Worm (Caenorhabditis elegans) whole organism, L1 larva: ENCODE data around the gene F58B4.6.

Experiments used
- C04F5.9 ChIP-seq: sonication (generic microtip); optimal IDR thresholded peaks from 2 replicates; lab custom pipeline; 2016; ENCODE audit warnings: missing genetic modification characterization, missing compliant biosample characterization
- C16A3.4 ChIP-seq: fragments of 150-350 bp; optimal IDR thresholded peaks from 2 replicates; lab custom pipeline; 2014; ENCODE audit warnings: missing biosample characterization, missing genetic modification characterization
- F16B12.6 ChIP-seq: fragments of 150-350 bp; optimal IDR thresholded peaks from 2 replicates; lab custom pipeline; 2014; ENCODE audit warnings: missing biosample characterization, missing genetic modification characterization
- aha-1 ChIP-seq: fragments of 150-350 bp; optimal IDR thresholded peaks from 2 replicates; lab custom pipeline; 2014; ENCODE audit warnings: missing biosample characterization, missing genetic modification characterization
- alr-1 ChIP-seq: fragments of 200-800 bp; sonication (Bioruptor generic); optimal IDR thresholded peaks from 2 replicates; lab custom pipeline; 2018; ENCODE audit warnings: borderline replicate concordance, mild to moderate bottlenecking, missing genetic modification characterization, missing compliant biosample characterization
- aly-2 ChIP-seq: fragments of 150-350 bp; optimal IDR thresholded peaks from 2 replicates; lab custom pipeline; 2014; ENCODE audit warnings: missing biosample characterization, missing genetic modification characterization
- ama-1 ChIP-seq: fragments of 150-350 bp; optimal IDR thresholded peaks from 2 replicates; lab custom pipeline; 2014
- blmp-1 ChIP-seq: fragments of 150-350 bp; optimal IDR thresholded peaks from 2 replicates; lab custom pipeline; 2014; ENCODE audit warnings: missing biosample characterization, missing genetic modification characterization
- ceh-82 ChIP-seq, 3 experiments: fragments of 150-350 bp in 1 of 3; sonication (generic microtip) in 2 of 3; optimal IDR thresholded peaks; 2 replicates each; lab custom pipeline; 2014 to 2017; ENCODE audit warnings: missing biosample characterization in 3 of 3, missing genetic modification characterization in 3 of 3
- ceh-88 ChIP-seq: fragments of 200-800 bp; sonication (Bioruptor generic); IDR thresholded peaks from 2 replicates; pipeline ENCODE4 v1.3.6; 2022; ENCODE audit warnings: missing genetic modification characterization, missing compliant biosample characterization
- ceh-90 ChIP-seq: sonication (generic microtip); optimal IDR thresholded peaks from 2 replicates; lab custom pipeline; 2016; ENCODE audit warnings: missing genetic modification characterization, missing compliant biosample characterization
- ces-1 ChIP-seq: fragments of 150-350 bp; optimal IDR thresholded peaks from 2 replicates; lab custom pipeline; 2014; ENCODE audit warnings: missing biosample characterization, missing genetic modification reagents, missing genetic modification characterization
- dsc-1 ChIP-seq: sonication (generic microtip); optimal IDR thresholded peaks from 2 replicates; lab custom pipeline; 2016; ENCODE audit warnings: mild to moderate bottlenecking, missing genetic modification characterization, missing compliant biosample characterization
- efl-1 ChIP-seq, 4 experiments: fragments of 150-350 bp; optimal IDR thresholded peaks in 3 of 4; peaks in 1 of 4; 1 replicate in 1 of 4; 2 replicates in 3 of 4; lab custom pipeline; 2014; ENCODE audit warnings: missing biosample characterization in 2 of 4, missing genetic modification characterization in 2 of 4, missing genetic modification reagents in 2 of 4
- egl-13 ChIP-seq: sonication (generic microtip); optimal IDR thresholded peaks from 2 replicates; lab custom pipeline; 2016; ENCODE audit warnings: missing genotype, missing genetic modification reagents, missing genetic modification characterization, missing compliant biosample characterization
- egl-27 ChIP-seq, 2 experiments: fragments of 150-350 bp in 1 of 2; sonication (generic microtip); optimal IDR thresholded peaks; 3 replicates each; lab custom pipeline; 2017 to 2018; ENCODE audit warnings: missing biosample characterization in 2 of 2, missing genetic modification characterization in 2 of 2, missing genetic modification reagents in 2 of 2
- ets-5 ChIP-seq: fragments of 200-800 bp; sonication (Bioruptor generic); IDR thresholded peaks from 2 replicates; pipeline ENCODE4 v1.3.6; 2022; ENCODE audit warnings: missing genetic modification characterization, missing compliant biosample characterization
- fkh-4 ChIP-seq: sonication (generic microtip); optimal IDR thresholded peaks from 2 replicates; lab custom pipeline; 2016; ENCODE audit warnings: missing compliant biosample characterization, missing genetic modification characterization, borderline replicate concordance
- fkh-8 ChIP-seq: sonication (generic microtip); optimal IDR thresholded peaks from 2 replicates; lab custom pipeline; 2016; ENCODE audit warnings: mild to moderate bottlenecking, missing genetic modification characterization, missing compliant biosample characterization
- fos-1 ChIP-seq: fragments of 150-350 bp; optimal IDR thresholded peaks from 2 replicates; lab custom pipeline; 2014; ENCODE audit warnings: missing biosample characterization, missing genetic modification characterization
- grh-1 ChIP-seq: fragments of 200-800 bp; sonication (Bioruptor generic); IDR thresholded peaks from 2 replicates; pipeline ENCODE4 v1.3.6; 2022; ENCODE audit warnings: missing genetic modification reagents, missing genetic modification characterization, missing compliant biosample characterization
- hlh-17 ChIP-seq: fragments of 200-800 bp; sonication (Bioruptor generic); optimal IDR thresholded peaks from 2 replicates; lab custom pipeline; 2018; ENCODE audit warnings: missing genetic modification characterization, mild to moderate bottlenecking, missing compliant biosample characterization, moderate library complexity, borderline replicate concordance
- hlh-4 ChIP-seq: sonication (generic microtip); optimal IDR thresholded peaks from 2 replicates; lab custom pipeline; 2016; ENCODE audit warnings: mild to moderate bottlenecking, missing genetic modification characterization, missing compliant biosample characterization
- irx-1 ChIP-seq: sonication (generic microtip); optimal IDR thresholded peaks from 2 replicates; lab custom pipeline; 2016; ENCODE audit warnings: missing genetic modification characterization, missing compliant biosample characterization
- jun-1 ChIP-seq: fragments of 150-350 bp; optimal IDR thresholded peaks from 2 replicates; lab custom pipeline; 2014; ENCODE audit warnings: missing biosample characterization, missing genetic modification reagents, missing genetic modification characterization
- lin-13 ChIP-seq: fragments of 150-350 bp; optimal IDR thresholded peaks from 2 replicates; lab custom pipeline; 2014; ENCODE audit warnings: missing biosample characterization, missing genetic modification reagents, missing genetic modification characterization
- lin-14 ChIP-seq: fragments of 200-800 bp; sonication (Bioruptor generic); optimal IDR thresholded peaks from 2 replicates; lab custom pipeline; 2018; ENCODE audit warnings: mild to moderate bottlenecking, missing genetic modification characterization, moderate library complexity, missing compliant biosample characterization
- lin-39 ChIP-seq: fragments of 150-350 bp; optimal IDR thresholded peaks from 2 replicates; lab custom pipeline; 2014; ENCODE audit warnings: missing biosample characterization, missing genetic modification reagents, missing genetic modification characterization
- lir-3 ChIP-seq: sonication (generic microtip); optimal IDR thresholded peaks from 2 replicates; lab custom pipeline; 2016; ENCODE audit warnings: mild to moderate bottlenecking, missing genetic modification characterization, moderate library complexity, missing compliant biosample characterization; ENCODE audit not compliant: poor library complexity
- mab-9 ChIP-seq: fragments of 200-800 bp; sonication (Bioruptor generic); IDR thresholded peaks from 2 replicates; pipeline ENCODE4 v1.3.6; 2022; ENCODE audit warnings: missing genetic modification reagents, missing genetic modification characterization, missing compliant biosample characterization
- mef-2 ChIP-seq: fragments of 150-350 bp; optimal IDR thresholded peaks from 2 replicates; lab custom pipeline; 2014; ENCODE audit warnings: missing biosample characterization, missing genetic modification characterization
- mep-1 ChIP-seq: fragments of 150-350 bp; optimal IDR thresholded peaks from 2 replicates; lab custom pipeline; 2014; ENCODE audit warnings: missing biosample characterization, missing genetic modification characterization
- nhr-12 ChIP-seq: sonication (generic microtip); optimal IDR thresholded peaks from 2 replicates; lab custom pipeline; 2017; ENCODE audit warnings: missing biosample characterization, missing genetic modification characterization
- nhr-19 ChIP-seq: fragments of 200-800 bp; sonication (Bioruptor generic); conservative IDR thresholded peaks from 2 replicates; pipeline ENCODE4 v1.3.6; 2022; ENCODE audit warnings: missing genetic modification characterization, missing compliant biosample characterization
- nhr-20 ChIP-seq: sonication (generic microtip); optimal IDR thresholded peaks from 2 replicates; lab custom pipeline; 2016; ENCODE audit warnings: mild to moderate bottlenecking, missing genetic modification characterization, missing compliant biosample characterization
- nhr-28 ChIP-seq: fragments of 150-350 bp; optimal IDR thresholded peaks from 2 replicates; lab custom pipeline; 2014; ENCODE audit warnings: missing biosample characterization, missing genetic modification characterization
- nhr-47 ChIP-seq: sonication (generic microtip); optimal IDR thresholded peaks from 2 replicates; lab custom pipeline; 2016; ENCODE audit warnings: mild to moderate bottlenecking, missing genetic modification characterization, moderate library complexity, missing compliant biosample characterization
- nhr-71 ChIP-seq: sonication (generic microtip); optimal IDR thresholded peaks from 2 replicates; lab custom pipeline; 2016; ENCODE audit warnings: mild to moderate bottlenecking, missing genetic modification characterization, moderate library complexity, missing compliant biosample characterization
- nhr-76 ChIP-seq: sonication (generic microtip); optimal IDR thresholded peaks from 2 replicates; lab custom pipeline; 2017; ENCODE audit warnings: missing biosample characterization, missing genetic modification characterization
- nhr-77 ChIP-seq: fragments of 150-350 bp; optimal IDR thresholded peaks from 2 replicates; lab custom pipeline; 2014; ENCODE audit warnings: missing biosample characterization, missing genetic modification characterization
- pax-3 ChIP-seq: fragments of 200-800 bp; sonication (Bioruptor generic); optimal IDR thresholded peaks from 2 replicates; lab custom pipeline; 2018; ENCODE audit warnings: mild to moderate bottlenecking, missing genetic modification characterization, moderate library complexity, missing compliant biosample characterization
- rnt-1 ChIP-seq: sonication (generic microtip); optimal IDR thresholded peaks from 2 replicates; lab custom pipeline; 2016; ENCODE audit warnings: mild to moderate bottlenecking, missing genetic modification characterization, moderate library complexity, missing compliant biosample characterization
- skn-1 ChIP-seq: fragments of 150-350 bp; optimal IDR thresholded peaks from 2 replicates; lab custom pipeline; 2014; ENCODE audit warnings: missing biosample characterization, missing genetic modification characterization
- snpc-4 ChIP-seq: fragments of 150-350 bp; optimal IDR thresholded peaks from 2 replicates; lab custom pipeline; 2014; ENCODE audit warnings: missing biosample characterization, missing genetic modification characterization
- sox-4 ChIP-seq: sonication (generic microtip); optimal IDR thresholded peaks from 2 replicates; lab custom pipeline; 2016; ENCODE audit warnings: missing genetic modification characterization, missing compliant biosample characterization
- sup-37 ChIP-seq: fragments of 200-800 bp; sonication (Bioruptor generic); optimal IDR thresholded peaks from 2 replicates; lab custom pipeline; 2018; ENCODE audit warnings: mild to moderate bottlenecking, missing genetic modification characterization, missing compliant biosample characterization
- tlp-1 ChIP-seq: fragments of 150-350 bp; optimal IDR thresholded peaks from 2 replicates; lab custom pipeline; 2014; ENCODE audit warnings: missing biosample characterization, missing genetic modification characterization
- unc-130 ChIP-seq: fragments of 150-350 bp; optimal IDR thresholded peaks from 2 replicates; lab custom pipeline; 2017; ENCODE audit warnings: missing biosample characterization, missing genetic modification characterization, inconsistent platforms
- unc-30 ChIP-seq: sonication (generic microtip); optimal IDR thresholded peaks from 2 replicates; lab custom pipeline; 2017; ENCODE audit warnings: missing biosample characterization, missing genetic modification characterization
- unc-86 ChIP-seq: sonication (generic microtip); optimal IDR thresholded peaks from 2 replicates; lab custom pipeline; 2016; ENCODE audit warnings: missing genetic modification characterization, missing compliant biosample characterization
- vab-15 ChIP-seq: sonication (generic microtip); optimal IDR thresholded peaks from 2 replicates; lab custom pipeline; 2017; ENCODE audit warnings: missing genotype, mild to moderate bottlenecking, missing genetic modification characterization, missing compliant biosample characterization
- xbp-1 ChIP-seq: sonication (generic microtip); optimal IDR thresholded peaks from 2 replicates; lab custom pipeline; 2016; ENCODE audit warnings: missing genetic modification characterization, missing compliant biosample characterization
- zag-1 ChIP-seq: fragments of 150-350 bp; optimal IDR thresholded peaks from 2 replicates; lab custom pipeline; 2014; ENCODE audit warnings: missing biosample characterization, missing genetic modification characterization

The F58B4.6 gene

ce11 chrV:10897172-10897571 lies 27.7 kb upstream of the F58B4.6 start:
- TF ChIP-seq pax-3 (peak; percentile 99), rnt-1 (tag; lab: Kevin White, UChicago) (peak; percentile 100), ama-1 (lab: Kevin White, UChicago) (peak; percentile 79), sup-37 (GFP tag; lab: Kevin White, UChicago) (peak; percentile 97), aha-1 (peak; percentile 97), lir-3 (tag; lab: Kevin White, UChicago) (peak; percentile 94), jun-1 (tag; lab: Kevin White, UChicago) (peak; percentile 98), xbp-1 (peak; percentile 99), snpc-4 (peak; percentile 93), unc-130 (tag; lab: Kevin White, UChicago) (peak; percentile 99), hlh-4 (tag; lab: Kevin White, UChicago) (peak; percentile 70), unc-86 (peak; percentile 99), F16B12.6 (tag; lab: Kevin White, UChicago) (peak; percentile 71), C04F5.9 (tag; lab: Kevin White, UChicago) (peak; percentile 96), unc-30 (tag; lab: Kevin White, UChicago) (peak; percentile 25), nhr-71 (peak; percentile 100), C16A3.4 (tag; lab: Kevin White, UChicago) (peak; percentile 98), skn-1 (peak; percentile 97), egl-13 (tag; lab: Kevin White, UChicago) (peak; percentile 98), efl-1 (optimal IDR thresholded peaks at IDR 0.05; lab: Kevin White, UChicago) (peak; percentile 100), efl-1 (GFP tag; optimal IDR thresholded peaks at IDR 0.05 in 1 of 2; lab: Kevin White, UChicago) (peak; percentile 100), nhr-20 (tag; lab: Kevin White, UChicago) (peak; percentile 99), ceh-88 (peak; percentile 96), alr-1 (no peak), egl-27 (tag; optimal IDR thresholded peaks at IDR 0.05; lab: Kevin White, UChicago) (peak; percentile 83 to 87), hlh-17 (GFP tag; lab: Kevin White, UChicago) (peak; percentile 37), tlp-1 (tag; lab: Kevin White, UChicago) (no peak), dsc-1 (tag; lab: Kevin White, UChicago) (peak; percentile 99), aly-2 (tag; lab: Kevin White, UChicago) (peak; percentile 92), nhr-19 (GFP tag; lab: Robert Waterston, UW) (peak; percentile 99), nhr-77 (peak; percentile 97), mep-1 (tag; lab: Kevin White, UChicago) (peak; percentile 99), ces-1 (GFP tag; lab: Kevin White, UChicago) (no peak), nhr-76 (tag; lab: Kevin White, UChicago) (peak; percentile 99), mab-9 (GFP tag; lab: Robert Waterston, UW) (peak; percentile 96), lin-13 (peak; percentile 99), lin-39 (tag; lab: Kevin White, UChicago) (peak; percentile 97), irx-1 (tag; lab: Kevin White, UChicago) (peak; percentile 98), ets-5 (GFP tag; lab: Robert Waterston, UW) (no peak), blmp-1 (peak; percentile 92), fos-1 (tag; lab: Kevin White, UChicago) (peak; percentile 97), mef-2 (peak; percentile 88), ceh-82 (tag; optimal IDR thresholded peaks at IDR 0.05; lab: Kevin White, UChicago) (peak; percentile 98 to 99 (median 98)), sox-4 (peak; percentile 97), fkh-8 (peak; percentile 99), fkh-4 (tag; lab: Kevin White, UChicago) (peak; percentile 88), vab-15 (tag; lab: Kevin White, UChicago) (peak; percentile 98), nhr-28 (tag; lab: Kevin White, UChicago) (peak; percentile 51), nhr-47 (tag; lab: Kevin White, UChicago) (peak; percentile 99), grh-1 (GFP tag; lab: Robert Waterston, UW) (peak; percentile 99), nhr-12 (tag; lab: Kevin White, UChicago) (peak; percentile 31), lin-14 (GFP tag; lab: Kevin White, UChicago) (peak; percentile 99), ceh-90 (peak; percentile 76), zag-1 (peak; percentile 94)
